Fruit fly (Drosophila melanogaster) whole organism: ENCODE measurements around the gene CG5676.

ENCODE experiments used
- CG8478 ChIP-seq: fragments of >200 bp; optimal IDR thresholded peaks from 2 replicates; lab custom pipeline; 2018; ENCODE audit warnings: inconsistent platforms
- Dll ChIP-seq: fragments of >200 bp; optimal IDR thresholded peaks from 2 replicates; lab custom pipeline; 2017
- usp ChIP-seq: fragments of >200 bp; optimal IDR thresholded peaks from 2 replicates; lab custom pipeline; 2017; ENCODE audit warnings: missing biosample characterization, missing genetic modification characterization, mixed read lengths

dm6 chr2L:10299810-10300147 is 44.1 kb upstream of the CG5676 start, which contains the start of gene CYLD:
- TF ChIP-seq CG8478 (lab: Kevin White, UChicago) (no peak), usp (GFP tag; lab: Kevin White, UChicago) (no peak), Dll (lab: Kevin White, UChicago) (no peak)
